Worm (Caenorhabditis elegans): ENCODE results near the gene end-3.
"Not testable (repeated sequence)": the region's sequence is repeated elsewhere in the genome, so short reads cannot be mapped to it uniquely, and the experiment has no call there.

The end-3 gene

DNA sequence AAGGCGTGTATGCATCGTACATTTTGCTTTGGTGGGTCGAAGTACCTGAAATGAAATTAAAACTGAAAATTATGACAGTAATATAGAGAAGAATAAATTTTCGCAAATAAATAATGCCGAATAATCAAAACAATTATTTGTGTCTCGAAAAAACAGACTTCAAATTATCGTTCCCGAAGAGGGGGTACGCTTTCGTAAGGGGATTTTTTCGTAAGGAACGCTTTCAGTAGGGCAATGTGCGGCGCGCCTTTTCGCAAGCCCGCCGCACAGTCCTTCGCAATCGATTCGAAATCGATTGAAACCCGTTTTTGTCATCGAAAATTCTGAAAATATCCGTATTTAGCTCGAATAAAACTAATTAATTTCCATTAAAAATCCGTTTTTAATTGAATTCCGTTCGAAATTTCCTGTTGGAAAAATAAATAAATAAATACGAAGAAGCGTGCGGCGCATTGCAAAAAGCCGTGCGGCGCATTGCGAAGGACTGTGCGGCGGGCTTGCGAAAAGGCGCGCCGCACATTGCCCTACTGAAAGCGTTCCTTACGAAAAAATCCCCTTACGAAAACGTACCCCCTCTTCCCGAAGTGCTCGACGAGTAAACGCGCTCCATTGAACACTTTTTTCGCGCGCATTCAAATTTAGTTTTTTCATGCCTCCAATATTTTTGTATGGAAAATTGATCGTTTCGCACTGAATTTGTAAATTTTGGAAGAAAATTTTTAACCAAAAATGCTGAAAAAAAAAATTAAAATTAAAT is 24.0 kb downstream of the end-3 start, which contains the start of gene vps-39:
Gene vps-39, minus strand, starts transcription at position 51 of the 757 bp plus-strand sequence.
- TF ChIP-seq nhr-42 (GFP tag; IDR thresholded peaks at IDR 0.05) (peak; percentile 95), nhr-41 (GFP tag; IDR thresholded peaks at IDR 0.05) (peak; percentile 72; the same call in 1 of the 2 replicates), T26A8.4 (GFP tag; IDR thresholded peaks at IDR 0.05) (peak; percentile 96), egl-43 (GFP tag; IDR thresholded peaks at IDR 0.05) (peak; percentile 92), lin-29 (GFP tag; IDR thresholded peaks at IDR 0.05) (peak; percentile 86), madf-5 (GFP tag; IDR thresholded peaks at IDR 0.05) (0 out of 4 replicates have a peak, but pooled peaks of 1 of the 2 experiments have one; percentile 32), zfp-3 (GFP tag; conservative IDR thresholded peaks at IDR 0.05) (peak; percentile 90), unc-130 (GFP tag; optimal IDR thresholded peaks at IDR 0.05) (peak; percentile 43), dve-1 (tag; optimal IDR thresholded peaks at IDR 0.05; ENCODE audit: insufficient read depth) (peak; percentile 3), rbr-2 (tag; optimal IDR thresholded peaks at IDR 0.05) (peak; percentile 56), nhr-102 (tag; optimal IDR thresholded peaks at IDR 0.05) (peak; percentile 45), mep-1 (tag; optimal IDR thresholded peaks at IDR 0.05) (peak; percentile 51), lin-38 (GFP tag; IDR thresholded peaks at IDR 0.05) (peak; percentile 99), arid-1 (GFP tag; conservative IDR thresholded peaks at IDR 0.05) (peak; percentile 84), pha-4 (GFP tag; IDR thresholded peaks at IDR 0.05) (peak; percentile 86), ZK337.2 (GFP tag; IDR thresholded peaks at IDR 0.05) (0 out of 2 replicates have a peak, but pooled peaks have one; percentile 67), hlh-11 (tag; optimal IDR thresholded peaks at IDR 0.05) (peak; percentile 54), mes-2 (tag; optimal IDR thresholded peaks at IDR 0.05; ENCODE audit: poor library complexity, severe bottlenecking) (peak; percentile 57), ceh-44 (GFP tag; IDR thresholded peaks at IDR 0.05) (peak; percentile 89), lin-1 (GFP tag; IDR thresholded peaks at IDR 0.05) (peak; percentile 68), php-3 (GFP tag; IDR thresholded peaks at IDR 0.05) (peak; percentile 86), lin-15B (tag; optimal IDR thresholded peaks at IDR 0.05) (peak; percentile 17), lim-7 (GFP tag; IDR thresholded peaks at IDR 0.05) (0 out of 2 replicates have a peak, but pooled peaks have one; percentile 51), set-16 (GFP tag; IDR thresholded peaks at IDR 0.05) (peak; percentile 87), Y105C5A.15 (GFP tag; IDR thresholded peaks at IDR 0.05) (peak; percentile 67; the same call in 1 of the 2 replicates), tag-97 (GFP tag; IDR thresholded peaks at IDR 0.05) (0 out of 2 replicates have a peak, but pooled peaks have one; percentile 42), F44E2.7 (GFP tag; IDR thresholded peaks at IDR 0.05) (peak; percentile 66; the same call in 1 of the 2 replicates), tra-1 (GFP tag; IDR thresholded peaks at IDR 0.05) (peak; percentile 76; the same call in 1 of the 2 replicates), Y75B8A.6 (GFP tag; IDR thresholded peaks at IDR 0.05) (0 out of 2 replicates have a peak, but pooled peaks have one; percentile 54), vab-7 (GFP tag; IDR thresholded peaks at IDR 0.05) (peak; percentile 95), daf-8 (GFP tag; IDR thresholded peaks at IDR 0.05) (peak; percentile 71; the same call in 1 of the 2 replicates), ceh-20 (GFP tag; IDR thresholded peaks at IDR 0.05) (peak; percentile 96), dmd-9 (GFP tag; IDR thresholded peaks at IDR 0.05) (peak; percentile 93), snpc-1.2 (GFP tag; IDR thresholded peaks at IDR 0.05) (peak; percentile 90), mdt-29 (GFP tag; IDR thresholded peaks at IDR 0.05) (peak; percentile 83), madf-9 (GFP tag; conservative IDR thresholded peaks at IDR 0.05) (peak; percentile 87), D1046.2 (GFP tag; IDR thresholded peaks at IDR 0.05) (peak; percentile 94), F37D6.2 (tag; optimal IDR thresholded peaks at IDR 0.05) (peak; percentile 32), hmg-1.1 (GFP tag; IDR thresholded peaks at IDR 0.05) (peak; percentile 95), saeg-2 (GFP tag; IDR thresholded peaks at IDR 0.05) (peak; percentile 92), duxl-1 (tag; optimal IDR thresholded peaks at IDR 0.05; ENCODE audit: poor library complexity) (peak; percentile 47), dmd-6 (GFP tag; IDR thresholded peaks at IDR 0.05) (peak; percentile 89), Y48G9A.11 (GFP tag; IDR thresholded peaks at IDR 0.05) (peak; percentile 86), ctbp-1 (GFP tag; IDR thresholded peaks at IDR 0.05) (peak; percentile 90)
- not testable (repeated sequence) for TF ChIP-seq pha-4 (tag; optimal IDR thresholded peaks at IDR 0.05)
